Fruit fly (Drosophila melanogaster): ENCODE measurements around the gene pum.
A peak's percentile ranks its signal among the peaks of the same experiment; 100 is the strongest.

The pum gene

DNA sequence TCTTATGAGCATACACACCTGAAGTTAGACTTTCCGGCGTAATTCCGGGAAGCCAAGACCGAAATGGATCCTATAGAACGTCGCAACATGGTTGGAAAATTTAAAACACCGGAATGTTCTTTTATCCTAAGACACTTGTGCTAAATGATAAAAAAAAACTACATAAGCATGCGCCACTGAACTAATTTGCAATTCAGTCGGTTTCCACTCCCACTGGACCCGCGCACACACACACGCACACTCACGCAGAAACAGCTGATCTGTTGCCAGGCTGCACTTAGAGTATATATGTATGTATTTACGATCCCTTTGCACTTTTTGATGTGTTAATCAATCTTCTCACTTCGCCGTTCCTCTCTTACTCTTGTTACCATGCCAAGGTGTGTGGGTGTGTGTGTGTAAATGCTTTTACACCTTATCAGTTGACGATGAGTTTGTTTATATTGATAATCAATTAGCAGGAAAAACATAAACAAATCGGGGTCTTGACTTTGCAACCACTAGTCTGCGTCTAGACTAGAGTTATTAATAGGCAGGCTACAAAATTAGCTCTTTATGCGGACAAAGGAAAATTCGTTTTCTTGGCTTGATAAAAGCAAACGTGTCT, 188.9 kb downstream of the pum start, which contains the start of gene Mst85C:
Gene Mst85C (plus strand): TSS at position 180 of the 607 bp plus-strand sequence.
- no peak for TF ChIP-seq CG2120 (GFP tag; optimal IDR thresholded peaks at IDR 0.05)
- no peak for TF ChIP-seq chm (GFP tag; IDR thresholded peaks at IDR 0.05)
- no peak for TF ChIP-seq row (GFP tag; IDR thresholded peaks at IDR 0.05)
- TF ChIP-seq CG15601 (tag; optimal IDR thresholded peaks at IDR 0.05), result peak; percentile 17
- peak; percentile 62 for TF ChIP-seq nom (GFP tag; optimal IDR thresholded peaks at IDR 0.05)
- no peak for TF ChIP-seq az2 (GFP tag; optimal IDR thresholded peaks at IDR 0.05)
- TF ChIP-seq CG15479 (GFP tag; optimal IDR thresholded peaks at IDR 0.05), result peak; percentile 62
- TF ChIP-seq nau (GFP tag; optimal IDR thresholded peaks at IDR 0.05), result peak; percentile 21
- peak in 1 of 2 experiments; percentile 50 for TF ChIP-seq crp (GFP tag; optimal IDR thresholded peaks at IDR 0.05)
- peak; percentile 13 for TF ChIP-seq CG1603 (tag; optimal IDR thresholded peaks at IDR 0.05)
- TF ChIP-seq CG8290 (GFP tag; optimal IDR thresholded peaks at IDR 0.05), result no peak
- peak in 1 of 2 experiments; percentile 14 for TF ChIP-seq CG8290 (tag; optimal IDR thresholded peaks at IDR 0.05)
- TF ChIP-seq pros (GFP tag; optimal IDR thresholded peaks at IDR 0.05), result peak; percentile 98
- no peak for TF ChIP-seq Gug (GFP tag; IDR thresholded peaks at IDR 0.05)
- TF ChIP-seq lbe (GFP tag; optimal IDR thresholded peaks at IDR 0.05), result peak; percentile 20
- TF ChIP-seq HLH3B (GFP tag; IDR thresholded peaks at IDR 0.05), result no peak
- TF ChIP-seq CG12769 (tag; optimal IDR thresholded peaks at IDR 0.05), result peak; percentile 40
- TF ChIP-seq fd3F (GFP tag; optimal IDR thresholded peaks at IDR 0.05), result no peak
- TF ChIP-seq mirr (GFP tag; optimal IDR thresholded peaks at IDR 0.05), result peak; percentile 33
- TF ChIP-seq Asciz (GFP tag; optimal IDR thresholded peaks at IDR 0.05), result peak; percentile 52
- no peak for TF ChIP-seq CG5953 (GFP tag; IDR thresholded peaks at IDR 0.05)
- TF ChIP-seq Camta (GFP tag; optimal IDR thresholded peaks at IDR 0.05), result no peak
- peak; percentile 7 for TF ChIP-seq CG2875 (GFP tag; optimal IDR thresholded peaks at IDR 0.05)
- TF ChIP-seq YL-1 (GFP tag; optimal IDR thresholded peaks at IDR 0.05), result peak; percentile 15
- TF ChIP-seq onecut (GFP tag; IDR thresholded peaks at IDR 0.05), result 0 out of 2 replicates have a peak, but pooled peaks have one; percentile 0
- no peak for TF ChIP-seq CG4424 (GFP tag; optimal IDR thresholded peaks at IDR 0.05)
- no peak for TF ChIP-seq Hand (GFP tag; optimal IDR thresholded peaks at IDR 0.05)
- TF ChIP-seq vvl (GFP tag; IDR thresholded peaks at IDR 0.05), result no peak
- TF ChIP-seq CG34376 (GFP tag; optimal IDR thresholded peaks at IDR 0.05), result peak; percentile 52
- TF ChIP-seq fd64A (GFP tag; optimal IDR thresholded peaks at IDR 0.05), result peak; percentile 8
- peak; percentile 38 for TF ChIP-seq kah (GFP tag; optimal IDR thresholded peaks at IDR 0.05)
- no peak for TF ChIP-seq Rx (GFP tag; IDR thresholded peaks at IDR 0.05)
- peak; percentile 16 for TF ChIP-seq HmgD (GFP tag; optimal IDR thresholded peaks at IDR 0.05)
- peak; percentile 73 for TF ChIP-seq kni (GFP tag; optimal IDR thresholded peaks at IDR 0.05)
- peak; percentile 20 for TF ChIP-seq Blimp-1 (GFP tag; optimal IDR thresholded peaks at IDR 0.05)
- peak; percentile 39 for TF ChIP-seq Vsx1 (GFP tag; optimal IDR thresholded peaks at IDR 0.05)
- TF ChIP-seq CG9437 (GFP tag; optimal IDR thresholded peaks at IDR 0.05), result peak; percentile 61
- TF ChIP-seq CG11504 (tag; optimal IDR thresholded peaks at IDR 0.05), result no peak
- peak; percentile 65 for TF ChIP-seq exex (tag; optimal IDR thresholded peaks at IDR 0.05)
- peak; percentile 26 for TF ChIP-seq ewg (GFP tag; optimal IDR thresholded peaks at IDR 0.05)
- TF ChIP-seq Pdp1 (GFP tag; optimal IDR thresholded peaks at IDR 0.05), result peak in 1 of 2 experiments; percentile 53
- no peak for TF ChIP-seq phol (tag; optimal IDR thresholded peaks at IDR 0.05)
- no peak for TF ChIP-seq CG12155 (GFP tag; optimal IDR thresholded peaks at IDR 0.05)
- no peak for TF ChIP-seq jumu (GFP tag; optimal IDR thresholded peaks at IDR 0.05)
- peak; percentile 33 for TF ChIP-seq CG17568 (GFP tag; optimal IDR thresholded peaks at IDR 0.05)
- no peak for TF ChIP-seq lab (GFP tag; optimal IDR thresholded peaks at IDR 0.05)
- TF ChIP-seq Med (GFP tag), result peak; percentile 73
- TF ChIP-seq cg (GFP tag; optimal IDR thresholded peaks at IDR 0.05), result peak; percentile 86
- peak; percentile 20 for TF ChIP-seq CG4707 (GFP tag; optimal IDR thresholded peaks at IDR 0.05)
